Worm (Caenorhabditis elegans): ENCODE measurements around the gene fbxa-167.
"Not testable (repeated sequence)": the region's sequence is repeated elsewhere in the genome, so short reads cannot be mapped to it uniquely, and the experiment has no call there.

- TF ChIP-seq ama-1 (optimal IDR thresholded peaks at IDR 0.05); flt-1 (GFP tag; IDR thresholded peaks at IDR 0.05); tbx-11 (GFP tag; IDR thresholded peaks at IDR 0.05); hmg-4 (GFP tag; optimal IDR thresholded peaks at IDR 0.05); scrt-1 (GFP tag; IDR thresholded peaks at IDR 0.05); hnd-1 (tag; optimal IDR thresholded peaks at IDR 0.05); ceh-13 (GFP tag; optimal IDR thresholded peaks at IDR 0.05); F13C5.2 (tag; optimal IDR thresholded peaks at IDR 0.05); tbx-37 (GFP tag; conservative IDR thresholded peaks at IDR 0.05); B0310.2 (tag; optimal IDR thresholded peaks at IDR 0.05); ceh-36 (tag; optimal IDR thresholded peaks at IDR 0.05); aly-1 (tag; optimal IDR thresholded peaks at IDR 0.05); sea-1 (GFP tag; conservative IDR thresholded peaks at IDR 0.05): not testable (repeated sequence)
- TF ChIP-seq pes-1 (GFP tag; IDR thresholded peaks at IDR 0.05), result 0 out of 2 replicates have a peak, but pooled peaks have one; percentile 35
Observed at ce11 chrII:13658424-13658823, 17.1 kb downstream of the fbxa-167 start.
